Worm (Caenorhabditis elegans) whole organism, L4 larva: Measurements from ENCODE around the gene arrd-9.

Source experiments
- F44E2.7 ChIP-seq: fragments of 200-800 bp; sonication (Bioruptor generic); IDR thresholded peaks from 2 replicates; pipeline ENCODE4 v2.1.2; 2022; ENCODE audit warnings: missing genetic modification characterization, missing compliant biosample characterization
- ZK546.5 ChIP-seq, 2 experiments: sonication (generic microtip); optimal IDR thresholded peaks; 2 replicates each; lab custom pipeline; 2017; ENCODE audit warnings: missing biosample characterization in 2 of 2, missing genetic modification characterization in 2 of 2
- ceh-32 ChIP-seq: sonication (generic microtip); optimal IDR thresholded peaks from 2 replicates; lab custom pipeline; 2016; ENCODE audit warnings: mild to moderate bottlenecking, missing genetic modification characterization, missing compliant biosample characterization; ENCODE audit not compliant: poor library complexity
- tag-97 ChIP-seq: fragments of 200-800 bp; sonication (Bioruptor generic); IDR thresholded peaks from 2 replicates; pipeline ENCODE4 v1.3.6; 2022; ENCODE audit warnings: missing genetic modification characterization, missing compliant biosample characterization
- unc-62 ChIP-seq, 3 experiments: fragments of 150-350 bp in 1 of 3; sonication (generic microtip); optimal IDR thresholded peaks in 2 of 3; peaks in 1 of 3; 1 replicate in 1 of 3; 2 replicates in 2 of 3; lab custom pipeline; 2014 to 2017; ENCODE audit warnings: missing biosample characterization in 3 of 3, missing genetic modification characterization in 3 of 3, missing genetic modification reagents in 3 of 3, missing genotype in 1 of 3

DNA sequence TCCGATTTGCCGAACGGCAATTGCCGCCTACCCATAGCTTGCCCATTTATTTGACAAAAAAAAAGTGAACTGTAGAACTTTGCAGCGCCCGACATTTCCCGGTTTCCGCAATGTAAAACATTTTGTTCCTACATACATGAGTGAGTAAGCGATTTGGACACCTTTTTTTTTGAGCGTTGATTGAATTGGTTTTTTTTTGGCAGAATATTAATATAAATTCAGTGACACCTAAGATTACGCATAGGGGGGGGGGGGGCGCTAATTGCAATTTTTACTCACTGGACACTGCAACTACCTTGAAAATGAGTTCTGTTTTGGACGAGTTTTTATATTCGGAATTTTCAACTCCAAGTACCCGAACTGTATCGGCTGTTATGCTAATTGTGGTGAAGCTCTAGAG lies 44.8 kb upstream of the arrd-9 start, which contains the start of gene srx-118:
- no peak for TF ChIP-seq tag-97 (GFP tag; lab: Robert Waterston, UW)
- no peak for TF ChIP-seq unc-62 (GFP tag; optimal IDR thresholded peaks at IDR 0.05 in 1 of 2; lab: Kevin White, UChicago)
- no peak for TF ChIP-seq unc-62 (tag; optimal IDR thresholded peaks at IDR 0.05; lab: Kevin White, UChicago)
- no peak for TF ChIP-seq ZK546.5 (tag; optimal IDR thresholded peaks at IDR 0.05; lab: Kevin White, UChicago)
- TF ChIP-seq ceh-32: no peak
- TF ChIP-seq F44E2.7 (GFP tag; lab: Robert Waterston, UW): no peak
